Fruit fly (Drosophila melanogaster): Measurements from ENCODE around the gene CG8939.

DNA sequence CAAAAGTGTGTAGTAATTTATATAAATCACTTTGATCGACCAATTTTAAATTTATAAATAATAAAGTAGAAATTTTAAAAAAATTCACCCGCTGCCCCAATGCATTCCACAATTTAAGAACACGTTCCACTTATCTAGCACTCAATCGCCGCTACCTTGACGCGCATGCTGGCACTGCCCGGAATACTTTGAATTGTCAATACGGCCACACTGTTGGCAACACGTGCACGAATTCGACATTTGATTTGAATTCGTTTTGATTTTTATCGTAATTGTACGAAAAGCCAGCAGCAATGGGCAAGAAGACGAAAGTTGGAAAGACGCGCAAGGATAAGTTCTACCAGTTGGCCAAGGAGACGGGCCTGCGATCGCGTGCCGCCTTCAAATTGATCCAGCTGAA is at the start of gene CG8939:
- no peak for TF ChIP-seq Blimp-1 (GFP tag; optimal IDR thresholded peaks at IDR 0.05)
- TF ChIP-seq ss (GFP tag; optimal IDR thresholded peaks at IDR 0.05), result no peak
- TF ChIP-seq Sox102F (GFP tag; optimal IDR thresholded peaks at IDR 0.05), result no peak
- no peak for TF ChIP-seq CG1621 (tag; optimal IDR thresholded peaks at IDR 0.05)
- no peak for TF ChIP-seq OdsH (GFP tag; optimal IDR thresholded peaks at IDR 0.05)
- no peak for TF ChIP-seq net (GFP tag; optimal IDR thresholded peaks at IDR 0.05)
- no peak for TF ChIP-seq dsx (GFP tag; optimal IDR thresholded peaks at IDR 0.05; ENCODE audit: poor library complexity, severe bottlenecking)
- TF ChIP-seq Eip93F (GFP tag; optimal IDR thresholded peaks at IDR 0.05), result no peak
- TF ChIP-seq svp (GFP tag), result no peak
- TF ChIP-seq Ets21C (GFP tag; optimal IDR thresholded peaks at IDR 0.05), result no peak
- no peak for TF ChIP-seq CG3032 (tag; optimal IDR thresholded peaks at IDR 0.05)
- no peak for TF ChIP-seq fd85E (GFP tag; optimal IDR thresholded peaks at IDR 0.05)
- no peak for TF ChIP-seq Smox (GFP tag; optimal IDR thresholded peaks at IDR 0.05)
